Fruit fly (Drosophila melanogaster) whole organism: ENCODE results near the gene CG17991.
A peak's percentile ranks its signal among the peaks of the same experiment; 100 is the strongest.

Experiments used
- CG8478 ChIP-seq: fragments of >200 bp; optimal IDR thresholded peaks from 2 replicates; lab custom pipeline; 2018; ENCODE audit warnings: inconsistent platforms
- Dll ChIP-seq: fragments of >200 bp; optimal IDR thresholded peaks from 2 replicates; lab custom pipeline; 2017
- EcR ChIP-seq, 2 experiments: fragments of >200 bp; optimal IDR thresholded peaks; 2 replicates each; lab custom pipeline; 2017; ENCODE audit warnings: missing biosample characterization in 2 of 2, missing genetic modification characterization in 2 of 2, missing genetic modification reagents in 2 of 2
- pan ChIP-seq: fragments of >200 bp; optimal IDR thresholded peaks from 2 replicates; lab custom pipeline; 2017
- psq ChIP-seq: fragments of >200 bp; optimal IDR thresholded peaks from 2 replicates; lab custom pipeline; 2017
- usp ChIP-seq: fragments of >200 bp; optimal IDR thresholded peaks from 2 replicates; lab custom pipeline; 2017; ENCODE audit warnings: missing biosample characterization, missing genetic modification characterization, mixed read lengths

CG17991 gene

DNA sequence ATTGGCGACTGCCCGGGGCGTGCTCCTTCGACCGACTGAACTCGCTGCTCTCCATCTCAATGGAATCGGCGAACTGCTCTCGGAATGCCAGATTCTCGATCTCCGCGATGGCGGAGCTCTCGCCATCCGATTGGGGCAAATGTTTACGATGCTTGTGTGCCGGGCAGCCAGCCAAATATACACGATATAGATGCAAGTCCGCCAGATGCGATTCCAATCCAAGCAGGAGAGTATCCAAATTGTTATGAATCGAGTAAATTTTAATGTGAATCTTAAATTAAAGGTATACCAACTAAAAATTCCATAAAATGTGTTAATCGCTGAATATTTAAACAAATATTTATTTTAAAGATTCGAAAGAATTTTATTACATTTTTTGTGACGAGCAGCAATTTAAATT is 6.8 kb downstream of the CG17991 start, which contains the start of gene CG5984:
Gene CG5984, minus strand, starts transcription at position 101 of the 400 bp plus-strand sequence.
- TF ChIP-seq usp (GFP tag; lab: Kevin White, UChicago) (no peak), EcR (GFP tag; optimal IDR thresholded peaks at IDR 0.05; lab: Kevin White, UChicago) (no peak), Dll (no peak), pan (lab: Kevin White, UChicago) (no peak)

DNA sequence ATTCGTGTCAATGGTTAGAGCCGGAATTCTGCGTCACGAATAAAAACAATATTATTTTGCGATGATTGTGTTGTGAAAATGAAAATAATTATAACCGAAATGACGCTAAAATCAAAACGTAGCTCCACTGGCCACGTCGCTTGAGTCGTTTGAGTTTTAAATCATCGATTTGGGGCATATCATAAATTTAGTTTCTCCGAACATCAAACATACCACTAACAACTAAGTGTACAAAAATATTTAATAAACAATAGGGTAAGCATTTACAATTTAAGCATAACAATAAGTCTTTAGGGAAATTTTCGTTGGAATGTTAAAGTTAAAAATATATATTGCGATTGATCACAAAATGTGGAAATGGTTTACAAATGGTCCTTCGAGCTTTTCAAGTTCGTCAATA is 9.8 kb downstream of the CG17991 start, which contains the start of the genes TTLL6B and TfIIA-L:
Gene TTLL6B, minus strand, starts transcription at position 101 of the 400 bp plus-strand sequence.
Gene TfIIA-L, plus strand, starts transcription at position 206 of the 400 bp plus-strand sequence.
- no peak for TF ChIP-seq pan (lab: Kevin White, UChicago)
- TF ChIP-seq usp (GFP tag; lab: Kevin White, UChicago): no peak
- no peak for TF ChIP-seq psq (lab: Kevin White, UChicago)
- no peak for TF ChIP-seq CG8478 (lab: Kevin White, UChicago)
- no peak for TF ChIP-seq Dll
- no peak for TF ChIP-seq EcR (GFP tag; optimal IDR thresholded peaks at IDR 0.05; lab: Kevin White, UChicago)

DNA sequence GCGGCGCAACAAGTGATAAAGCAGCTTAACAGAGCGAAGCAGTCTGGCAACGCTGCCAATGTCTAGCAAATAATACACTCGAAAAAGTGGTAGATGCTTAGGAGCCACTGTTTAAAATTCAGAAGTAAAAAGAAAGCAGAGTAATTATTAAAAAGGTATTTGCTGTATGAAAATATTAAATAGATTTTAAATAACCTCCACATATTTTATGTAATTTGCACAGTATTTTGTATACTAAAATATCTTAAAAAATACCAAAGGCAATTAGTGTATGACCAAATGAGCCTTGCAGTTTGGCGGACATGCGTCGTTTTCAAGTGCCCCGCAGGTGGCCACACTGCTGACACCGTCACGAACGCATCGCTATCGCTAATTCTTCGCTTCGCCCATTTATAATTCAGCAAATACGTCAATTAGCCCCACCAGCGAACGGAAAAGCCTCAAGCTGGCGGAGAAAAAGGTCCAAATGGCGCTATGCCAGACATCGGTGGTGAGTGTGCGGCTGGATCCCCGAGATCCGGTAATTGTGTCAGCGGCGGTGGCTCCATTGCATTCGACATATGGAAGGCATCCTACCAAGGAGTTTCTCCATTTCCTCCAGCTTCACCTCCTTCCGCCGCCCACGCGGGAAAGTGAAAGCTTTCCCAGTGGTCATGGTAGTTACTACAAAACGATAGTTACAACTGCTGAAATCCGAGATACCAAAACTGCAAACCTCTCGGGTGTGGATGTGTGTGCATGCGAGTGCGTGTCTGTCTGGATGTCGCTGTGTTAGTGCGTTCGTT is 12.3 kb downstream of the CG17991 start, which contains the start of gene pll:
Gene pll, minus strand, starts transcription at position 47 of the 785 bp plus-strand sequence.
- TF ChIP-seq Dll (no peak), EcR (GFP tag; optimal IDR thresholded peaks at IDR 0.05; lab: Kevin White, UChicago) (no peak), usp (GFP tag; lab: Kevin White, UChicago) (no peak), psq (lab: Kevin White, UChicago) (no peak), pan (lab: Kevin White, UChicago) (no peak), CG8478 (lab: Kevin White, UChicago) (no peak)

DNA sequence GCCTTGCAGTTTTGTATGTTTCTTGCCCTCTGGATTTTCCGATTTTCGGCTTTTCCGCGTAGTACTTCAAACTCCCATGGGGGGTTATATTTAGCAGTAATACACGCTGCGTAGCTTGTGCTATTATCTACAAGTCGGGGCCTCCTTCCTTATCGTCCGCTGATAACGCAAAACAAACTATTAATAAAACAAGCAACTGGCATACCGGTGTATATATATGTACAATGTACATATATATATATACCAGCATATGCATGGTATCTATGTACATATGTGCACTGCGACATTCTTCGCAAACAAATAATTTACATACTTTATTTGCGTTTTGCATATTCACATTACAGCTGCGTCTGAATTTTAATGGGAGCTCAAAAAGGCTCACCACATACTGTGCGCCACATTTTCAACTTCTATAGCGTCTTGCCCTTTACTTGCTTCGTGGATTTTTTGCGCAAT is 12.9 kb downstream of the CG17991 start:
- TF ChIP-seq EcR (GFP tag; optimal IDR thresholded peaks at IDR 0.05; lab: Kevin White, UChicago): no peak
- no peak for TF ChIP-seq psq (lab: Kevin White, UChicago)
- TF ChIP-seq usp (GFP tag; lab: Kevin White, UChicago): no peak
- no peak for TF ChIP-seq CG8478 (lab: Kevin White, UChicago)
- no peak for TF ChIP-seq pan (lab: Kevin White, UChicago)

DNA sequence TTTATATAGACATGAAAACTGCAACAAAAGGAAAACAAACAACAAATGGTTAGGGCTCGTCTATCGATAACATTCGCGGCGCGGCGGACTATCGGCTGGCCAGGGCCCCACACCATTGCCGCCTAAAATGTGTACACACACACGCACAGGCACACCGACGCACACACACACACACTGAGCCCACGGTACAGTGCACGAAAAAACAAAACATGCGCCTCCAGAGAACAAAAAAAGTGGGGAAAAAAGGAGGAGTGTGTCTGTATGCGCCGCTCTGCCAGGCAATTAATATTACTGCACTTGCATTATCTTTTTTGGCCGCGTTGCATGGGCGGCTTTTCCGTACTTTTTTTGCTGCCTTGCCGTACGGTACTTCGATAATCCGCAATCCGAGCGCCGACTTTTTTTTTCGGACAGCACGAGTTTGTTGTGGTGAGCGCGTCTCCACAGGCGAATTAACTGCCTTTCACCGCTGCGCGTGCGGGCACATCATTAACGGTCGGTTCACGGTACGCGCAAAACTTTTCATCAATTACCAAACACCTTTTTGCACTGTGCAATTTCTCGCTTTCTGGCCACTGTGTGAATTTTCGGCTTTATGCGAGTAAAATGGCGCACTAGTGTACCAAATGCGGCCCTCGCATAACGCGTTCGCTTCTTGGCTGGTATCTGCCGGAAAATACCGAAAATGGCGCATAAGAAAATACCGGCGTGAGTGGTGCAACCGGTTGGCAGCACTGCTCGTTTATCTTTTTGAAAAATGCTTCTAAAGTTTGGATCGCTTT is 22.6 kb downstream of the CG17991 start, which contains the start of gene woc:
Gene woc, minus strand, starts transcription at position 622 of the 782 bp plus-strand sequence.
- no peak for TF ChIP-seq EcR (GFP tag; optimal IDR thresholded peaks at IDR 0.05; lab: Kevin White, UChicago)
- no peak for TF ChIP-seq pan (lab: Kevin White, UChicago)
- TF ChIP-seq Dll: peak; percentile 6
- TF ChIP-seq psq (lab: Kevin White, UChicago): no peak

DNA sequence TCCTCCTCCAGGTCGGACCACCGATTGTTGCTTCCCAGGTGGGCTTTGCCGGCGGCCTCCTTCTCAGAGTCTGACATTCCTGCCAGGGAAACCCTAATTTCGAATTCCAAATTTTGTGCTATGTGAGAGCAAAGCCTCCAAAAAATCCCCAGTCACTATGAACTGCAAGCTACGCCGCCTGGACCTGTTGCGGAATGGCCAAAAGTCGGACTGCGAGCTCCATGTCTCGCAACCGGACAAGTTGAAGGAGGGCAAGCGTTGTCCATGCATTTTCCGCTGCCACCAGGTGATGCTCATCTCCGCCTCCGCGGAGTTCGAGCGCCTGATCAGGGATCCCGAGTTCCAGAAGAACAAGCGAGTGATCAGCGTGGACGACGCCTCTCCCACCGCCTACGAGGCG is 24.3 kb downstream of the CG17991 start, which contains the start of the genes CG14262 and CG14260:
Gene CG14262, minus strand, starts transcription at position 101 of the 400 bp plus-strand sequence.
Gene CG14260, plus strand, starts transcription at position 128 of the 400 bp plus-strand sequence.
- no peak for TF ChIP-seq EcR (GFP tag; optimal IDR thresholded peaks at IDR 0.05; lab: Kevin White, UChicago)
- TF ChIP-seq usp (GFP tag; lab: Kevin White, UChicago): no peak
- TF ChIP-seq Dll: no peak
- TF ChIP-seq CG8478 (lab: Kevin White, UChicago): no peak
- no peak for TF ChIP-seq psq (lab: Kevin White, UChicago)
- no peak for TF ChIP-seq pan (lab: Kevin White, UChicago)

DNA sequence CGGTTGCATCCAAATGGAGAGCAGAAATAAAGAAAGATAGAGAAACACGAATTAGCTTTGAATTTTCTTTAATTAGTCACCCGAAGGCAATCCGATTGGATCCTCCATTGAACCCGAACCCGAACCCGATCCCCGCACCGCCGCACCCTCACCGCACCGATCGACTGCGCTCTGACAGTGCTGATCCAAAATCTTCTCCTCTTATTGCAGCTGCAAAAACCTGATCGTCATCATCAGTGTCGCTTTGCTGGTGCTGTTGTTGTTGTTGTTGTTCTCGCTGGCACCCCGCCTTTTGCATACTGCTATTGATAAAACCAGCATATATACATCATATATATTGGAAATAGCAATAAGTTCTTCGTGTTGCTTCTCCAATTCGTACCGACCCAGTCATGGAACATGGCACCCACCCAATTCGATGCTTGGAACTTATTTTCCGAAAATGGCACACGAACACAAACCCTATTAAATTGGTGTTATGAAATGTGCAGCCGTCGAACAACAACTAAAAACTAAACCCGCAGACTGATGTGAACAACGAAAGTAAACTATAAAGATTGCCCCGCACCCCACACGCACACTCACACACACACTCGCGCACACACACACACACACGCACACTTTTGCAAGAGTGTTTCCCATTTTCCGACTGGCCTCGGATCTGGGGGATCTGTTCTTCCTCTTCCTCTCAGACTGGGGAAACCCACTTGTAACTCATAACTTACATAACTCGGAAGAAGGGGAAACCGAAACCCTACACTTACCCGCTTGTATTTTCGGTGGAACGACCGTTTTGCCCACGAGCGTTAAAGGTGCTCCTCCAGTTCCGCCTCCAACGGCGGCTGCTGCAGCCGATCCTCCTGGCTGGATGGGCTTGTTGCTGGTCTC is 29.6 kb downstream of the CG17991 start:
- TF ChIP-seq CG8478 (lab: Kevin White, UChicago) (no peak), EcR (GFP tag; optimal IDR thresholded peaks at IDR 0.05; lab: Kevin White, UChicago) (no peak), Dll (no peak), pan (lab: Kevin White, UChicago) (no peak), psq (lab: Kevin White, UChicago) (no peak)

DNA sequence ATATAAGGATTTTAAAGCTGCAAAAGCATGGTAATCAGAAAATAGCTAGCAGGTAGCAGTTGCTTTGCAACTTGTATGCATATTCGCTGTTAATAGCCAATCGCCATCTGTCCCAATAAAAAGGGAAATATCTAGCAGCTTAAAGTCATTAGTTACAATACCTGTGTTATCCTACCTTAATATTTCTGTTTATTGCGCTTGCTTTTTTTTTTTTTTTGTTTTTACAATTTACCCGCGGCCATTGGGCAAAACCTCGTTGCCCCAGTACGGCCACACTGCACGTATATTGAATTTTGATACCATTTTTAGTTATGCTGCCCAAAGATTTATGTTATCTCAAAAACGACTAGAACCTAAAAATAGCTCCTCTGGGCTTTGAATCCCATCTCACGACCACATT is 31.2 kb downstream of the CG17991 start:
- no peak for TF ChIP-seq usp (GFP tag; lab: Kevin White, UChicago)
- no peak for TF ChIP-seq CG8478 (lab: Kevin White, UChicago)
- no peak for TF ChIP-seq pan (lab: Kevin White, UChicago)
- TF ChIP-seq EcR (GFP tag; optimal IDR thresholded peaks at IDR 0.05; lab: Kevin White, UChicago): no peak
- TF ChIP-seq psq (lab: Kevin White, UChicago): no peak
- TF ChIP-seq Dll: no peak

DNA sequence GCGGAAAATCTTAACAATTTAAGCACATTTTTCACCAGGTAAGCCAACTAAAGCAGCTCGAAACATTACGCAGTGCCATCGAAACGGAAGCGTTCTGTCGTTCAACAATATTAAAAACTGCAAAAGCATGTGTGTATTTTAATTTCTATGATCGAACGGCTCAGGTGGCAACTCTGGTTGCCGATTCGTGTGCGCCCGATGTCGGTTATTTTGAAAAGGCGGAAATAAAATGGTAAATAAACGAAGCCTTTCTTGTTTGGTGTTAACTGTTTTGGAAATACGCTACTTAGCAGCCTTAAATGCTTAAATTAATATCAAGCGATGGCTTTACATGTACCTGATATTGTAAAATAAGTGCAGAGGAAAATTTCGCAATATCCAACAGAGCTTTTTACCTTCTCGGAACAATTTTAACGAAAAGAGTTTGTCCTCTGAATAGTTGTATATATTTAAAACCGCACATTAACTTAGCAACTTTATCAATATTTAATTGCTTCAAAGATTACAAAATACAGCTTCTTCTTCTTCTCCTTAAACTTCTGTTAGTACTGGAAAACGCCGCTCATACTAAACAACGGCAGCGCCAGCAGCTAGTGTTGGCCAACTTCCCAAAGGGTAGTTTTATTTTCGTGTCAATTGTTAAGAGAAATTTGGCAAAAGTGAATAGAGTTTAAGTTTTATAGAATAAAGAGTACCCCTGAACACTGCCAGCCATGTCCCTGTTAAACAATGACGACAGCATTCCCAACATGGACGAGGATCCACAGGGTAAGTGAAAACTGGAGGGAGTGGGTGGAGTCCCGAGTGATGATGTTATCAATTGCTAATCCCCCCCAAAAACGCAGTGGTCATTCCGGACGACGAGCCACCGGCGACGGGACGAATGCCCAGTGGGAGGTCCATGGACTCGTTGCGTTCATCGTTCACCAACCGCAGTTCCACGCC is 32.3 kb downstream of the CG17991 start, which contains the start of gene CG5934:
Gene CG5934, plus strand, starts transcription at position 588 of the 945 bp plus-strand sequence.
- no peak for TF ChIP-seq pan (lab: Kevin White, UChicago)
- TF ChIP-seq EcR (GFP tag; optimal IDR thresholded peaks at IDR 0.05; lab: Kevin White, UChicago): no peak
- no peak for TF ChIP-seq CG8478 (lab: Kevin White, UChicago)
